Worm (Caenorhabditis elegans): Measurements from ENCODE around the gene arx-4.

- TF ChIP-seq lin-38 (GFP tag; IDR thresholded peaks at IDR 0.05), result no peak
- no peak for TF ChIP-seq aly-2 (tag; optimal IDR thresholded peaks at IDR 0.05)
Measured at ce11 chrIII:886726-887125, 24.6 kb downstream of the arx-4 start, which contains the start of gene zer-1.
